Worm (Caenorhabditis elegans) whole organism, young adult: ENCODE measurements around the gene clec-141.

ENCODE experiments used
- B0019.2 ChIP-seq: fragments of 200-800 bp; sonication (Bioruptor generic); conservative IDR thresholded peaks from 2 replicates; pipeline ENCODE4 v1.3.6; 2022; ENCODE audit warnings: missing genetic modification reagents, missing genetic modification characterization, missing compliant biosample characterization
- B0261.1 ChIP-seq: sonication (generic microtip); optimal IDR thresholded peaks from 2 replicates; lab custom pipeline; 2016; ENCODE audit warnings: mild to moderate bottlenecking, missing genetic modification characterization, moderate library complexity, missing compliant biosample characterization
- C17E4.6 ChIP-seq: fragments of 200-800 bp; sonication (Bioruptor generic); IDR thresholded peaks from 2 replicates; pipeline ENCODE4 v1.3.6; 2022; ENCODE audit warnings: missing genetic modification reagents, missing genetic modification characterization, missing compliant biosample characterization
- F22D6.2 ChIP-seq: sonication (generic microtip); optimal IDR thresholded peaks from 2 replicates; lab custom pipeline; 2016; ENCODE audit warnings: mild to moderate bottlenecking, missing genetic modification characterization, missing compliant biosample characterization
- F23B12.7 ChIP-seq: sonication (generic microtip); optimal IDR thresholded peaks from 2 replicates; lab custom pipeline; 2017; ENCODE audit warnings: missing genetic modification characterization, mild to moderate bottlenecking, missing compliant biosample characterization, antibody characterized with exemption, moderate library complexity; ENCODE audit not compliant: insufficient read depth
- F33H1.4 ChIP-seq: fragments of 200-800 bp; sonication (Bioruptor generic); IDR thresholded peaks from 2 replicates; pipeline ENCODE4 v1.3.6; 2022; ENCODE audit warnings: missing genetic modification reagents, missing genetic modification characterization, missing compliant biosample characterization
- F37B4.10 ChIP-seq: fragments of 200-800 bp; sonication (Bioruptor generic); IDR thresholded peaks from 2 replicates; pipeline ENCODE4 v1.3.6; 2022; ENCODE audit warnings: missing genetic modification characterization, missing compliant biosample characterization
- F39B2.1 ChIP-seq: fragments of 200-800 bp; sonication (Bioruptor generic); IDR thresholded peaks from 2 replicates; pipeline ENCODE4 v1.3.6; 2022; ENCODE audit warnings: missing genetic modification reagents, missing genetic modification characterization, missing compliant biosample characterization
- F52B5.7 ChIP-seq: sonication (generic microtip); optimal IDR thresholded peaks from 2 replicates; lab custom pipeline; 2016; ENCODE audit warnings: mild to moderate bottlenecking, missing genetic modification characterization, missing compliant biosample characterization
- Y79H2A.3 ChIP-seq: fragments of 200-800 bp; sonication (Bioruptor generic); conservative IDR thresholded peaks from 2 replicates; pipeline ENCODE4 v1.3.6; 2022; ENCODE audit warnings: missing genetic modification reagents, missing genetic modification characterization, missing compliant biosample characterization
- Y95B8A.8 ChIP-seq: fragments of 200-800 bp; sonication (Bioruptor generic); IDR thresholded peaks from 2 replicates; pipeline ENCODE4 v1.3.6; 2022; ENCODE audit warnings: missing genetic modification reagents, missing genetic modification characterization, missing compliant biosample characterization
- ZK185.1 ChIP-seq: sonication (generic microtip); optimal IDR thresholded peaks from 2 replicates; lab custom pipeline; 2016; ENCODE audit warnings: mild to moderate bottlenecking, missing genetic modification characterization, missing compliant biosample characterization; ENCODE audit not compliant: poor library complexity, severe bottlenecking
- attf-5 ChIP-seq: fragments of 200-800 bp; sonication (Bioruptor generic); optimal IDR thresholded peaks from 2 replicates; lab custom pipeline; 2018; ENCODE audit warnings: mild to moderate bottlenecking, missing genetic modification characterization, missing compliant biosample characterization
- attf-6 ChIP-seq: fragments of 200-800 bp; sonication (Bioruptor generic); IDR thresholded peaks from 2 replicates; pipeline ENCODE4 v1.3.6; 2022; ENCODE audit warnings: missing genetic modification reagents, missing genetic modification characterization, missing compliant biosample characterization
- ccch-3 ChIP-seq: fragments of 200-800 bp; sonication (Bioruptor generic); optimal IDR thresholded peaks from 2 replicates; lab custom pipeline; 2018; ENCODE audit warnings: mild to moderate bottlenecking, missing genetic modification characterization, missing compliant biosample characterization
- chd-7 ChIP-seq: sonication (generic microtip); optimal IDR thresholded peaks from 2 replicates; lab custom pipeline; 2016; ENCODE audit warnings: mild to moderate bottlenecking, missing genetic modification characterization, moderate library complexity, missing compliant biosample characterization
- dox-1 ChIP-seq: fragments of 200-800 bp; sonication (Bioruptor generic); IDR thresholded peaks from 2 replicates; pipeline ENCODE4 v1.3.6; 2022; ENCODE audit warnings: missing genetic modification reagents, missing genetic modification characterization, missing compliant biosample characterization
- dpff-1 ChIP-seq: sonication (generic microtip); optimal IDR thresholded peaks from 2 replicates; lab custom pipeline; 2017; ENCODE audit warnings: mild to moderate bottlenecking, missing genetic modification characterization, missing compliant biosample characterization
- egrh-3 ChIP-seq: fragments of 200-800 bp; sonication (Bioruptor generic); IDR thresholded peaks from 2 replicates; pipeline ENCODE4 v1.3.6; 2022; ENCODE audit warnings: missing genetic modification reagents, missing genetic modification characterization, missing compliant biosample characterization
- ets-4 ChIP-seq: fragments of 200-800 bp; sonication (Bioruptor generic); optimal IDR thresholded peaks from 2 replicates; lab custom pipeline; 2018; ENCODE audit warnings: mild to moderate bottlenecking, missing genetic modification characterization, missing compliant biosample characterization
- fkh-3 ChIP-seq: sonication (generic microtip); optimal IDR thresholded peaks from 2 replicates; lab custom pipeline; 2016; ENCODE audit warnings: mild to moderate bottlenecking, missing genetic modification characterization, missing compliant biosample characterization
- gei-17 ChIP-seq: fragments of 200-800 bp; sonication (Bioruptor generic); optimal IDR thresholded peaks from 2 replicates; lab custom pipeline; 2018; ENCODE audit warnings: mild to moderate bottlenecking, missing genetic modification characterization, missing compliant biosample characterization
- hmg-1.2 ChIP-seq: fragments of 200-800 bp; sonication (Bioruptor generic); IDR thresholded peaks from 2 replicates; pipeline ENCODE4 v1.3.6; 2022; ENCODE audit warnings: missing genetic modification reagents, missing genetic modification characterization, missing compliant biosample characterization
- lin-54 ChIP-seq: fragments of 200-800 bp; sonication (Bioruptor generic); optimal IDR thresholded peaks from 2 replicates; lab custom pipeline; 2018; ENCODE audit warnings: mild to moderate bottlenecking, missing genetic modification characterization, missing compliant biosample characterization
- lir-1 ChIP-seq: fragments of 200-800 bp; sonication (Bioruptor generic); conservative IDR thresholded peaks from 2 replicates; pipeline ENCODE4 v1.3.6; 2022; ENCODE audit warnings: missing genetic modification reagents, missing genetic modification characterization, missing compliant biosample characterization
- madf-10 ChIP-seq: sonication (generic microtip); optimal IDR thresholded peaks from 2 replicates; lab custom pipeline; 2016; ENCODE audit warnings: mild to moderate bottlenecking, missing genetic modification characterization, missing compliant biosample characterization
- madf-3 ChIP-seq: fragments of 200-800 bp; sonication (Bioruptor generic); IDR thresholded peaks from 2 replicates; pipeline ENCODE4 v1.3.6; 2022; ENCODE audit warnings: missing genetic modification reagents, missing genetic modification characterization, missing compliant biosample characterization
- madf-8 ChIP-seq: fragments of 200-800 bp; sonication (Bioruptor generic); conservative IDR thresholded peaks from 2 replicates; pipeline ENCODE4 v1.3.6; 2022; ENCODE audit warnings: missing genetic modification reagents, missing genetic modification characterization, missing compliant biosample characterization
- mcd-1 ChIP-seq: fragments of 200-800 bp; sonication (Bioruptor generic); IDR thresholded peaks from 2 replicates; pipeline ENCODE4 v1.3.6; 2022; ENCODE audit warnings: missing genetic modification reagents, missing genetic modification characterization, missing compliant biosample characterization
- nfya-2 ChIP-seq: fragments of 200-800 bp; sonication (Bioruptor generic); IDR thresholded peaks from 2 replicates; pipeline ENCODE4 v1.3.6; 2022; ENCODE audit warnings: missing genetic modification reagents, missing genetic modification characterization, missing compliant biosample characterization
- nhr-179 ChIP-seq: sonication (generic microtip); optimal IDR thresholded peaks from 2 replicates; lab custom pipeline; 2016; ENCODE audit warnings: mild to moderate bottlenecking, missing genetic modification characterization, missing compliant biosample characterization
- nhr-27 ChIP-seq: fragments of 200-800 bp; sonication (Bioruptor generic); optimal IDR thresholded peaks from 2 replicates; lab custom pipeline; 2018; ENCODE audit warnings: mild to moderate bottlenecking, missing genetic modification characterization, moderate library complexity, missing compliant biosample characterization
- nhr-80 ChIP-seq: sonication (generic microtip); optimal IDR thresholded peaks from 2 replicates; lab custom pipeline; 2016; ENCODE audit warnings: missing genetic modification characterization, missing compliant biosample characterization
- nhr-90 ChIP-seq: sonication (generic microtip); optimal IDR thresholded peaks from 2 replicates; lab custom pipeline; 2016; ENCODE audit warnings: missing genotype, mild to moderate bottlenecking, missing genetic modification characterization, missing compliant biosample characterization
- sea-2 ChIP-seq: fragments of 200-800 bp; sonication (Bioruptor generic); IDR thresholded peaks from 2 replicates; pipeline ENCODE4 v1.3.6; 2022; ENCODE audit warnings: missing genetic modification characterization, missing compliant biosample characterization
- snpc-1.1 ChIP-seq: sonication (generic microtip); optimal IDR thresholded peaks from 2 replicates; lab custom pipeline; 2017; ENCODE audit warnings: missing genetic modification characterization, mild to moderate bottlenecking, missing compliant biosample characterization, antibody characterized with exemption, moderate library complexity, missing genotype, missing genetic modification reagents; ENCODE audit not compliant: insufficient read depth
- snpc-1.3 ChIP-seq: sonication (generic microtip); optimal IDR thresholded peaks from 2 replicates; lab custom pipeline; 2017; ENCODE audit warnings: missing genetic modification characterization, mild to moderate bottlenecking, missing compliant biosample characterization, antibody characterized with exemption, moderate library complexity, missing genotype, missing genetic modification reagents; ENCODE audit not compliant: insufficient read depth
- somi-1 ChIP-seq: fragments of 200-800 bp; sonication (Bioruptor generic); optimal IDR thresholded peaks from 2 replicates; lab custom pipeline; 2018; ENCODE audit warnings: mild to moderate bottlenecking, missing genetic modification characterization, missing compliant biosample characterization
- tlf-1 ChIP-seq: fragments of 200-800 bp; sonication (Bioruptor generic); optimal IDR thresholded peaks from 2 replicates; lab custom pipeline; 2018; ENCODE audit warnings: mild to moderate bottlenecking, missing genetic modification characterization, missing compliant biosample characterization
- unc-130 ChIP-seq: sonication (generic microtip); optimal IDR thresholded peaks from 2 replicates; lab custom pipeline; 2016; ENCODE audit warnings: missing genetic modification reagents, missing genetic modification characterization, missing compliant biosample characterization
- unc-62 ChIP-seq: fragments of 150-350 bp; optimal IDR thresholded peaks from 2 replicates; lab custom pipeline; 2014; ENCODE audit warnings: missing biosample characterization, missing genetic modification reagents, missing genetic modification characterization
- ztf-28 ChIP-seq: fragments of 200-800 bp; sonication (Bioruptor generic); IDR thresholded peaks from 2 replicates; pipeline ENCODE4 v1.3.6; 2022; ENCODE audit warnings: missing genetic modification reagents, missing genetic modification characterization, missing compliant biosample characterization

The clec-141 gene

DNA sequence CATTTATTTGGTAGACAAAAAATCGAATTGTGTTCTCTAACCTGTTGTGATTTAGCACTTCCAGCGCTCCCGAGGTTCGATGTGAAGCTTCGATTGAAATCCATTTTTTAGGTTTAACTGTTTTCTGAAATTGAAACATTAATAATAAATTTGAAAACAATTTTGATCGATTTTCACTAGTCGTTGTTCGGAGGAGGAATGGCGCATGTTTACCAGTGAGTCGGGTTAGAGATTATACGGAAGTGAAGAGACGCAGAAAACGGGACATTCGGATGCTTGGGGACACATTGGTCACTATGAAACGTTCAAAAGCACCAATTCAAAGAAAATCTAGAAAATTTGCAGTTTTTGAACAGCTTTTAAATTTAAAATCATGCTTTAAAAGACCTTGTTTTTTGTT lies 8.7 kb downstream of the clec-141 start, which contains the start of gene fbxl-3:
TSS of gene fbxl-3 (minus strand) at position 124 of the 400 bp plus-strand sequence.
- TF ChIP-seq hmg-1.2 (GFP tag; lab: Robert Waterston, UW) (peak; percentile 83; the same call in 1 of the 2 replicates), unc-130 (no peak)

- TF ChIP-seq somi-1 (no peak), lir-1 (no peak), snpc-1.1 (tag; lab: Kevin White, UChicago) (no peak), F52B5.7 (tag; lab: Kevin White, UChicago) (no peak), fkh-3 (tag; lab: Kevin White, UChicago) (no peak), B0261.1 (tag; lab: Kevin White, UChicago) (no peak), unc-62 (GFP tag; lab: Kevin White, UChicago) (no peak), C17E4.6 (GFP tag; lab: Robert Waterston, UW) (no peak), chd-7 (tag; lab: Kevin White, UChicago) (no peak), F33H1.4 (no peak)
- TF ChIP-seq, all 124 proteins: peak for 0
These were observed 11.9 kb downstream of the clec-141 start, which contains the start of gene pink-1 for ce11 chrII:5395594-5395993. pink-1 (minus strand) TSS chrII:5395694.

- TF ChIP-seq F22D6.2 (tag; lab: Kevin White, UChicago): no peak
- TF ChIP-seq nfya-2: no peak
- no peak for TF ChIP-seq madf-3 (GFP tag; lab: Robert Waterston, UW)
- TF ChIP-seq nhr-80 (tag; lab: Kevin White, UChicago): no peak
- no peak for TF ChIP-seq dpff-1 (tag; lab: Kevin White, UChicago)
- no peak for TF ChIP-seq sea-2 (GFP tag; lab: Robert Waterston, UW)
- no peak for TF ChIP-seq ztf-28 (GFP tag; lab: Robert Waterston, UW)
- no peak for TF ChIP-seq nhr-27 (tag; lab: Kevin White, UChicago)
These were observed 14.4 kb downstream of the clec-141 start, which contains the start of gene brap-2 for ce11 chrII:5393090-5393489. brap-2 (minus strand) TSS chrII:5393190.

- TF ChIP-seq lin-54 (GFP tag; lab: Kevin White, UChicago): peak; percentile 25
- no peak for TF ChIP-seq ets-4 (GFP tag; lab: Kevin White, UChicago)
- no peak for TF ChIP-seq dox-1
- no peak for TF ChIP-seq gei-17 (GFP tag; lab: Kevin White, UChicago)
These were observed 16.0 kb downstream of the clec-141 start for ce11 chrII:5391447-5391846.

DNA sequence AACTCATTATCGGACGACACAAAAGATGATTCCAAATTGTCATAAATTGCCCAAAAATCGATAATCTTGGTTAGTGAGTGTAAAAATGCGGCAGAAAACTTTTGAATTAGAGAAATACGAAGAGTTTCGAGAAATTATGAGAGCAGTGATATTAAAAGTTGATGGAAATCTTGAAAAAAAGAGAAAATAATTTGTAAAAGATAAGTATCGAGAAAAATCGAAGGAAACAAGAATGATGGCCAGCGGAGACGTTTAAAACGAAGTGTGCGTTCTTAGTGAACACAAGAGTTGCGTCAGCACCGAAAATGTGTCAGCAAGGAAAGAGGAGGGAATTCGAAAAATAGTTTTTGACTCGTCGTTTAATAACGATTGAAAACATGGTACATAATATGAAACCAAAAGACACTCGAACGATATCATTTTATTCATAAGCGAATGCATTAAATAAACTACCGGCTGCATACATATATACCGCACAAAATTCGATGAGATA lies 17.6 kb downstream of the clec-141 start, which contains the start of gene ndx-6:
TSS of gene ndx-6 (minus strand) at position 51 of the 493 bp plus-strand sequence.
- TF ChIP-seq snpc-1.3 (tag; lab: Kevin White, UChicago) (peak; percentile 5), tlf-1 (GFP tag; lab: Kevin White, UChicago) (peak; percentile 28), Y95B8A.8 (GFP tag; lab: Robert Waterston, UW) (0 out of 2 replicates have a peak, but pooled peaks have one; percentile 51), nfya-2 (no peak), B0019.2 (GFP tag; lab: Robert Waterston, UW) (no peak), F37B4.10 (GFP tag; lab: Robert Waterston, UW) (no peak), dox-1 (peak; percentile 67), ZK185.1 (tag; lab: Kevin White, UChicago) (peak; percentile 74), attf-5 (GFP tag; lab: Kevin White, UChicago) (peak; percentile 77), attf-6 (GFP tag; lab: Robert Waterston, UW) (peak; percentile 38; the same call in 1 of the 2 replicates), mcd-1 (peak; percentile 79), madf-10 (tag; lab: Kevin White, UChicago) (no peak), nhr-179 (no peak), madf-8 (no peak), egrh-3 (GFP tag; lab: Robert Waterston, UW) (no peak), F39B2.1 (GFP tag; lab: Robert Waterston, UW) (no peak), Y79H2A.3 (no peak), ccch-3 (GFP tag; lab: Kevin White, UChicago) (no peak), chd-7 (tag; lab: Kevin White, UChicago) (no peak), F23B12.7 (no peak), F52B5.7 (tag; lab: Kevin White, UChicago) (no peak), nhr-90 (tag; lab: Kevin White, UChicago) (no peak)
